Fruit fly (Drosophila melanogaster): ENCODE results near the gene daed.

The daed gene

DNA sequence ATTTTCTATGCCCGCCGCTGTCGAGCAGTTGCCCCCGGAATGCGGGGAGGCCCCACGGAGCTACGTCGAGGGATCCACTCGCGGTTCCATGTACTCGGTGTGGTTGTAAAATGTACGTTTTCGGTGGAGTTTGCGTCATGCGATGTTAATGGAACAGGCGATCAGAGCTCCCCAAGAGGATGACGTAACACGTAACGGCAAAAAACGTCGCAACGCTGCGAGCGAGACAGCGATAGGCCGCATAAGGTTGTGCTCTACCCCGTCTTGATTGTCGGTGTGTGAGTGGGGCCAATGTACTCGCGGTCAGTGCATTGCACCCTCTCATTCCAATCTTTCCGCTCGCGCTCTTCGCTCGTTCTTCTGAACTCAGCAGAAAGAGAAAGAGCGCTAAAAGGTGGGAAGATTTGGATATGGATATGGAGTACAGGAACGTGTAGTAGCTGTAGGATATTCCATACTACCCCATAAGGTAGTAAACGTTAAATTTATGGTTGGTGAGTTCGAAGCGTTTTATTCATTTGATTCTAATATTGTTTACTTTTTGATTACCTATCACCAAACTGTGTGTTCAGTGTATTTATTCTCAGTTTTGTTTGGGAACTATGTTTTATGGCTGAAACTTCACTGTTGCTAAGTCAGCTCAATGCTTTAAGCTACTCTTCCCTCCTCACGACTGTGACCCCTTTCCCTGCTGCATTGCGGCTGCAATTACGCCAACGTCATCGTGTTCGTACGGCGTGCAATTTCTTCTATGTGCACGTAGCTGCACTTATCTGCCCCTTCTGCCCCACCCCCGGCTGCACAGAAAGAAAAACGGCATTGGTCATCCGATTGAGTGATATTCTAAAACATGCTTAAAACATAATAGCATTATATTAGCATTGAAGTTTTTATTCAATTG lies 15.7 kb downstream of the daed start (continued):
- peak; percentile 63 for TF ChIP-seq HLHmδ (GFP tag; optimal IDR thresholded peaks at IDR 0.05)
- TF ChIP-seq CG11696 (GFP tag; IDR thresholded peaks at IDR 0.05): no peak
- TF ChIP-seq hth (optimal IDR thresholded peaks at IDR 0.05): no peak
- TF ChIP-seq gsb-n (tag; optimal IDR thresholded peaks at IDR 0.05): no peak
- TF ChIP-seq phol (tag; optimal IDR thresholded peaks at IDR 0.05): no peak
- TF ChIP-seq CG1832 (GFP tag; optimal IDR thresholded peaks at IDR 0.05): peak; percentile 83
- no peak for TF ChIP-seq sisA (GFP tag; IDR thresholded peaks at IDR 0.05)
- no peak for TF ChIP-seq CG15269 (tag; optimal IDR thresholded peaks at IDR 0.05)
- no peak for TF ChIP-seq zfh1 (GFP tag; IDR thresholded peaks at IDR 0.05)
- TF ChIP-seq jigr1 (GFP tag; IDR thresholded peaks at IDR 0.05): no peak
- TF ChIP-seq CG4404 (GFP tag; IDR thresholded peaks at IDR 0.05): no peak
- TF ChIP-seq CG9797 (GFP tag; optimal IDR thresholded peaks at IDR 0.05): no peak
- no peak for TF ChIP-seq CG2202 (tag; optimal IDR thresholded peaks at IDR 0.05)
- no peak for TF ChIP-seq fd64A (GFP tag; optimal IDR thresholded peaks at IDR 0.05)
- no peak for TF ChIP-seq ci (GFP tag; IDR thresholded peaks at IDR 0.05)
- TF ChIP-seq CG10147 (GFP tag; optimal IDR thresholded peaks at IDR 0.05): no peak
- no peak for TF ChIP-seq onecut (GFP tag; IDR thresholded peaks at IDR 0.05)
- TF ChIP-seq HLH4C (GFP tag; IDR thresholded peaks at IDR 0.05; ENCODE audit: partially characterized antibody): no peak
- TF ChIP-seq gcm (GFP tag; optimal IDR thresholded peaks at IDR 0.05): no peak
- no peak for TF ChIP-seq NFAT (GFP tag; IDR thresholded peaks at IDR 0.05)
- no peak for TF ChIP-seq pan (optimal IDR thresholded peaks at IDR 0.05)
- no peak for TF ChIP-seq pan (GFP tag; optimal IDR thresholded peaks at IDR 0.05 in 1 of 2, IDR thresholded peaks at IDR 0.05 in 1 of 2)
- TF ChIP-seq Fer1 (GFP tag; optimal IDR thresholded peaks at IDR 0.05): no peak
- TF ChIP-seq sens (GFP tag): no peak
- no peak for TF ChIP-seq CG13624 (GFP tag; optimal IDR thresholded peaks at IDR 0.05)
- TF ChIP-seq CG17385 (GFP tag; optimal IDR thresholded peaks at IDR 0.05): no peak
- no peak for TF ChIP-seq Taf1 (GFP tag; IDR thresholded peaks at IDR 0.05)
- TF ChIP-seq CG18011 (GFP tag; optimal IDR thresholded peaks at IDR 0.05): no peak
- no peak for TF ChIP-seq CG10959 (GFP tag; IDR thresholded peaks at IDR 0.05)
- peak; percentile 48 for TF ChIP-seq CG3163 (GFP tag; optimal IDR thresholded peaks at IDR 0.05)
- TF ChIP-seq crol (GFP tag; IDR thresholded peaks at IDR 0.05): no peak
- no peak for TF ChIP-seq CG18619 (GFP tag; optimal IDR thresholded peaks at IDR 0.05)
- TF ChIP-seq Elba2 (GFP tag; optimal IDR thresholded peaks at IDR 0.05): no peak
- TF ChIP-seq CG14441 (GFP tag; IDR thresholded peaks at IDR 0.05): no peak
- peak in 1 of 2 experiments; percentile 10 for TF ChIP-seq Eip74EF (GFP tag; optimal IDR thresholded peaks at IDR 0.05)
- no peak for TF ChIP-seq CG10209 (GFP tag; optimal IDR thresholded peaks at IDR 0.05)
- no peak for TF ChIP-seq Xbp1 (GFP tag; optimal IDR thresholded peaks at IDR 0.05)
- no peak for TF ChIP-seq CG30020 (tag; optimal IDR thresholded peaks at IDR 0.05)
- TF ChIP-seq bcd (GFP tag; optimal IDR thresholded peaks at IDR 0.05): no peak
- TF ChIP-seq nau (GFP tag; optimal IDR thresholded peaks at IDR 0.05): no peak
- no peak for TF ChIP-seq CG31388 (GFP tag; optimal IDR thresholded peaks at IDR 0.05)
- no peak for TF ChIP-seq danr (GFP tag; IDR thresholded peaks at IDR 0.05)
- no peak for TF ChIP-seq CG5245 (GFP tag; optimal IDR thresholded peaks at IDR 0.05)
- TF ChIP-seq ERR (GFP tag; optimal IDR thresholded peaks at IDR 0.05): no peak
- no peak for TF ChIP-seq chn (GFP tag; optimal IDR thresholded peaks at IDR 0.05)
- TF ChIP-seq CG13123 (GFP tag; optimal IDR thresholded peaks at IDR 0.05): no peak
- TF ChIP-seq CG2129 (GFP tag; IDR thresholded peaks at IDR 0.05; ENCODE audit: partially characterized antibody): no peak
- TF ChIP-seq CG15073 (GFP tag; optimal IDR thresholded peaks at IDR 0.05): no peak
- TF ChIP-seq CG13775 (GFP tag; optimal IDR thresholded peaks at IDR 0.05): no peak
- TF ChIP-seq esg (GFP tag; conservative IDR thresholded peaks at IDR 0.05): no peak
